Worm (Caenorhabditis elegans): ENCODE data around the gene cyp-33E3.

Gene cyp-33E3

DNA sequence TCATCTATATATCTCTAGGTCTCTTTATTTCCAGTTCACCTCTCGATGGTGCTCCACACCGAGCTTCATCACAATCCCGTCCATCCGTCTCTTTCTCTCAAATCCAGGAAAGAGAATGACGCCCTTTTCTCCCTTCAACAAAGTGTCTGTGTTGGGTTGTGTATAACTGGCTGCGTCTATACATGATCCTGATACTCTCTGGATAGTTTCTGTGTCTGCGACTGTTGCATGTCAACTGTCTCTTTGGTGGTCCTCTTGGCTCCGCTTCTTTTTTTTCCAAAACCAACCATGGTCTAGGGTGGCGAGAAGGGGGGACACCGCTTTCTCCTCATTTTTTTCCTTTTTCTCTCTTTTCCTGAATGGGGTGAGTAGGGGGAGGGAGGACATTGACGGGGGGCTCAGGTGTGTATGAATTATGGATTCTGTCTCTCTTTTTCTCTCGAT lies 14.8 kb downstream of the cyp-33E3 start:
- TF ChIP-seq isw-1 (GFP tag; IDR thresholded peaks at IDR 0.05) = peak; percentile 40
- peak; percentile 0 for TF ChIP-seq blmp-1 (tag; optimal IDR thresholded peaks at IDR 0.05)
- no peak for TF ChIP-seq Y116A8C.19 (tag; optimal IDR thresholded peaks at IDR 0.05; ENCODE audit: borderline replicate concordance)
- peak; percentile 71 for TF ChIP-seq fkh-10 (GFP tag; optimal IDR thresholded peaks at IDR 0.05)
- peak in 1 of 2 experiments; percentile 7 for TF ChIP-seq lin-35 (GFP tag; optimal IDR thresholded peaks at IDR 0.05)
- no peak for TF ChIP-seq elt-2 (tag; optimal IDR thresholded peaks at IDR 0.05)
- TF ChIP-seq unc-30 (tag; optimal IDR thresholded peaks at IDR 0.05) = no peak
- TF ChIP-seq nhr-77 (tag; optimal IDR thresholded peaks at IDR 0.05) = peak; percentile 56
- TF ChIP-seq nhr-11 (tag; optimal IDR thresholded peaks at IDR 0.05) = no peak
- TF ChIP-seq aly-2 (tag; optimal IDR thresholded peaks at IDR 0.05) = no peak
- peak; percentile 30; the same call in 1 of the 2 replicates for TF ChIP-seq ceh-88 (GFP tag; IDR thresholded peaks at IDR 0.05)
- peak; percentile 16 to 58 for TF ChIP-seq lsy-2 (tag; optimal IDR thresholded peaks at IDR 0.05)
- TF ChIP-seq unc-62 (GFP tag; optimal IDR thresholded peaks at IDR 0.05) = no peak
- peak; percentile 67 for TF ChIP-seq swsn-7 (tag; optimal IDR thresholded peaks at IDR 0.05)
- peak; percentile 42 to 60 (median 51) for TF ChIP-seq ceh-82 (tag; optimal IDR thresholded peaks at IDR 0.05)
- peak; percentile 53 for TF ChIP-seq nhr-19 (GFP tag; conservative IDR thresholded peaks at IDR 0.05)
- TF ChIP-seq snpc-4 (tag; optimal IDR thresholded peaks at IDR 0.05) = peak; percentile 15
- peak; percentile 63 for TF ChIP-seq fkh-8 (tag; optimal IDR thresholded peaks at IDR 0.05)
- TF ChIP-seq dsc-1 (tag; optimal IDR thresholded peaks at IDR 0.05) = peak; percentile 57
- no peak for TF ChIP-seq nhr-84 (tag; optimal IDR thresholded peaks at IDR 0.05)
- peak; percentile 50 for TF ChIP-seq irx-1 (tag; optimal IDR thresholded peaks at IDR 0.05)
- TF ChIP-seq elt-3 (tag; optimal IDR thresholded peaks at IDR 0.05) = no peak
- no peak for TF ChIP-seq nhr-90 (tag; optimal IDR thresholded peaks at IDR 0.05; ENCODE audit: poor library complexity)
- peak; percentile 39 for TF ChIP-seq xbp-1 (tag; optimal IDR thresholded peaks at IDR 0.05)
- TF ChIP-seq jun-1 (tag; optimal IDR thresholded peaks at IDR 0.05) = no peak
- TF ChIP-seq nhr-47 (tag; optimal IDR thresholded peaks at IDR 0.05) = peak; percentile 53
- TF ChIP-seq C16A3.4 (tag; optimal IDR thresholded peaks at IDR 0.05) = peak; percentile 41
- peak; percentile 77 for TF ChIP-seq unc-86 (tag; optimal IDR thresholded peaks at IDR 0.05)
- peak; percentile 39 for TF ChIP-seq rnt-1 (tag; optimal IDR thresholded peaks at IDR 0.05)
- TF ChIP-seq dpl-1 (GFP tag; optimal IDR thresholded peaks at IDR 0.05) = peak in 1 of 3 experiments; percentile 4
- TF ChIP-seq mdl-1 (tag; optimal IDR thresholded peaks at IDR 0.05) = peak in 1 of 2 experiments; percentile 44
- peak; percentile 38 for TF ChIP-seq fos-1 (tag; optimal IDR thresholded peaks at IDR 0.05)
- TF ChIP-seq efl-1 (optimal IDR thresholded peaks at IDR 0.05) = peak; percentile 48 to 60
- peak; percentile 2 to 55 for TF ChIP-seq efl-1 (GFP tag; optimal IDR thresholded peaks at IDR 0.05 in 1 of 2)
- TF ChIP-seq F16B12.6 (tag; optimal IDR thresholded peaks at IDR 0.05) = no peak
- TF ChIP-seq snu-23 (GFP tag; optimal IDR thresholded peaks at IDR 0.05) = peak; percentile 75
- TF ChIP-seq zip-4 (GFP tag; optimal IDR thresholded peaks at IDR 0.05) = no peak
- TF ChIP-seq egl-27 (tag; optimal IDR thresholded peaks at IDR 0.05) = peak in 1 of 2 experiments; percentile 8
- TF ChIP-seq nhr-71 (tag; optimal IDR thresholded peaks at IDR 0.05) = peak; percentile 74
- no peak for TF ChIP-seq egl-13 (tag; optimal IDR thresholded peaks at IDR 0.05)
- TF ChIP-seq lin-14 (GFP tag; optimal IDR thresholded peaks at IDR 0.05) = peak; percentile 91
- TF ChIP-seq tbx-2 (tag; optimal IDR thresholded peaks at IDR 0.05) = peak; percentile 74
- peak; percentile 61 for TF ChIP-seq nhr-20 (tag; optimal IDR thresholded peaks at IDR 0.05)
- peak; percentile 45 for TF ChIP-seq mep-1 (tag; optimal IDR thresholded peaks at IDR 0.05)
- peak; percentile 38 for TF ChIP-seq mef-2 (tag; optimal IDR thresholded peaks at IDR 0.05)
- TF ChIP-seq unc-130 (tag; optimal IDR thresholded peaks at IDR 0.05) = no peak
